Worm (Caenorhabditis elegans): ENCODE measurements around the gene nduf-2.2.

The nduf-2.2 gene

ce11 chrIII:6498176-6498575, 33.2 kb downstream of the nduf-2.2 start, which contains the start of gene sdz-15:
TSS of gene sdz-15 (plus strand) at chrIII:6498476.
- TF ChIP-seq hlh-26 (GFP tag; conservative IDR thresholded peaks at IDR 0.05) (no peak), nhr-80 (tag; optimal IDR thresholded peaks at IDR 0.05) (no peak), mcd-1 (GFP tag; IDR thresholded peaks at IDR 0.05) (no peak), C17E4.6 (GFP tag; IDR thresholded peaks at IDR 0.05) (no peak), lin-26 (GFP tag; IDR thresholded peaks at IDR 0.05) (no peak), nfyb-1 (GFP tag; IDR thresholded peaks at IDR 0.05) (no peak), let-607 (tag; optimal IDR thresholded peaks at IDR 0.05) (no peak), attf-6 (GFP tag; IDR thresholded peaks at IDR 0.05) (no peak), efl-1 (GFP tag; optimal IDR thresholded peaks at IDR 0.05) (no peak), athp-1 (tag; optimal IDR thresholded peaks at IDR 0.05) (no peak), B0035.1 (tag; optimal IDR thresholded peaks at IDR 0.05) (no peak), repo-1 (tag; optimal IDR thresholded peaks at IDR 0.05) (no peak), ceh-91 (GFP tag; IDR thresholded peaks at IDR 0.05) (no peak), lsl-1 (GFP tag; optimal IDR thresholded peaks at IDR 0.05) (no peak), F37B4.10 (GFP tag; IDR thresholded peaks at IDR 0.05) (no peak)

ce11 chrIII:6499102-6499501, 34.1 kb downstream of the nduf-2.2 start:
- TF ChIP-seq Y53G8AR.9 (GFP tag; conservative IDR thresholded peaks at IDR 0.05) (no peak), Y53F4B.3 (GFP tag; IDR thresholded peaks at IDR 0.05) (no peak), nfyb-1 (GFP tag; IDR thresholded peaks at IDR 0.05) (no peak), bed-2 (GFP tag; IDR thresholded peaks at IDR 0.05) (no peak), him-1 (tag; optimal IDR thresholded peaks at IDR 0.05) (no peak), cebp-1 (GFP tag; IDR thresholded peaks at IDR 0.05) (no peak), cebp-1 (tag; optimal IDR thresholded peaks at IDR 0.05) (no peak), ets-4 (GFP tag; optimal IDR thresholded peaks at IDR 0.05) (no peak), sdz-38 (tag; optimal IDR thresholded peaks at IDR 0.05) (no peak), hlh-26 (GFP tag; conservative IDR thresholded peaks at IDR 0.05) (no peak), akir-1 (GFP tag; optimal IDR thresholded peaks at IDR 0.05) (no peak), athp-1 (tag; optimal IDR thresholded peaks at IDR 0.05) (no peak), C17E4.6 (GFP tag; IDR thresholded peaks at IDR 0.05) (no peak), unc-130 (GFP tag; optimal IDR thresholded peaks at IDR 0.05) (no peak), ztf-28 (GFP tag; IDR thresholded peaks at IDR 0.05) (no peak), sptf-2 (GFP tag; optimal IDR thresholded peaks at IDR 0.05) (no peak), mxl-1 (tag; optimal IDR thresholded peaks at IDR 0.05) (no peak)

DNA sequence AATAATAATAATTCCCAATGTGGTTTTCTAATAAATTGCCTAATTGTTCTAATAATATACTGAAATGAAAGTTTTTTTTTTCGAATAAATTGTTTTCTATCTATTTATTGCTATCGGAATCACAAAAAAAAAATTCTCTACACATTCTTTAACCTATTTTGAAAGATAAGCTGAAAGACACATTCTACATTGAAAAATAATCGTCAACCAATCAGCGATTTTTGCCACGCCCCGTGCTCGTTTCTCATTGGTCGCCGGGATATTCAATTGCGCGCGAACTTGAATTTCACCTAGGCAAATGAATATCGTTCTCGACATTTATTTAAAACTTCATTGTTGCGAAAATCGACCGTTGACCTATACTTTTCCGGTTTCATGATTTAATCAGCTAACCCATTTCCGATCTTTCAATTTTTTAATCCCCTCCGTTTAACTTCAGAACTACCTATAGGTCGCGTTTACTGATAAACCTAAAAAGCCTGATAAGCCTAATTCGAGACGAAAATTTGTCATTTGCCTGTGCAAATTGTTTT, 35.1 kb downstream of the nduf-2.2 start, which contains the start of gene F23F12.3:
TSS of gene F23F12.3 (plus strand) at position 483 of the 533 bp plus-strand sequence.
- no peak for TF ChIP-seq ceh-79 (tag; optimal IDR thresholded peaks at IDR 0.05)
- no peak for TF ChIP-seq him-1 (tag; optimal IDR thresholded peaks at IDR 0.05)
- no peak for TF ChIP-seq hmg-20 (GFP tag; IDR thresholded peaks at IDR 0.05)

ce11 chrIII:6504157-6504556, 39.1 kb downstream of the nduf-2.2 start:
- peak; percentile 79 for TF ChIP-seq attf-3 (GFP tag; conservative IDR thresholded peaks at IDR 0.05)

ce11 chrIII:6507832-6508231, 42.8 kb downstream of the nduf-2.2 start, which contains the start of gene F23F12.12:
TSS of gene F23F12.12 (plus strand) at chrIII:6508132.
- no peak for TF ChIP-seq athp-1 (tag; optimal IDR thresholded peaks at IDR 0.05)
- no peak for TF ChIP-seq Y53G8AR.9 (GFP tag; conservative IDR thresholded peaks at IDR 0.05)
- TF ChIP-seq ceh-91 (GFP tag; IDR thresholded peaks at IDR 0.05), result no peak
- no peak for TF ChIP-seq hmg-20 (GFP tag; IDR thresholded peaks at IDR 0.05)
- TF ChIP-seq die-1 (tag; optimal IDR thresholded peaks at IDR 0.05), result no peak
- no peak for TF ChIP-seq attf-3 (GFP tag; conservative IDR thresholded peaks at IDR 0.05)
- no peak for TF ChIP-seq snpc-1.1 (tag; optimal IDR thresholded peaks at IDR 0.05; ENCODE audit: insufficient read depth)
- no peak for TF ChIP-seq T26A5.8 (tag; optimal IDR thresholded peaks at IDR 0.05)
- no peak for TF ChIP-seq repo-1 (tag; optimal IDR thresholded peaks at IDR 0.05)
- no peak for TF ChIP-seq snpc-3.4 (tag; optimal IDR thresholded peaks at IDR 0.05)
- no peak for TF ChIP-seq mel-28 (tag; optimal IDR thresholded peaks at IDR 0.05; ENCODE audit: borderline replicate concordance)
- no peak for TF ChIP-seq ztf-18 (tag; optimal IDR thresholded peaks at IDR 0.05)
- TF ChIP-seq ceh-40 (GFP tag; IDR thresholded peaks at IDR 0.05), result no peak
- no peak for TF ChIP-seq hmg-1.2 (GFP tag; IDR thresholded peaks at IDR 0.05)
- no peak for TF ChIP-seq ztf-22 (GFP tag; optimal IDR thresholded peaks at IDR 0.05)
- TF ChIP-seq hlh-12 (tag; optimal IDR thresholded peaks at IDR 0.05), result no peak
- TF ChIP-seq sptf-2 (GFP tag; optimal IDR thresholded peaks at IDR 0.05), result no peak
- no peak for TF ChIP-seq nhr-27 (tag; optimal IDR thresholded peaks at IDR 0.05)

All from whole organism, young adult.